Worm (Caenorhabditis elegans) whole organism, midembryonic: ENCODE data around the gene hda-6.
"Not testable (repeated sequence)": the region's sequence is repeated elsewhere in the genome, so short reads cannot be mapped to it uniquely, and the experiment has no call there.

Experiments
- T22C8.4 ChIP-seq: fragments of 200-800 bp; sonication (Bioruptor generic); IDR thresholded peaks from 2 replicates; pipeline ENCODE4 v1.3.6; 2022; ENCODE audit warnings: missing genetic modification characterization, missing compliant biosample characterization
- cog-1 ChIP-seq: sonication (generic microtip); optimal IDR thresholded peaks from 2 replicates; lab custom pipeline; 2016; ENCODE audit warnings: missing genetic modification characterization, missing compliant biosample characterization
- flt-1 ChIP-seq: fragments of 200-800 bp; sonication (Bioruptor generic); IDR thresholded peaks from 2 replicates; pipeline ENCODE4 v1.3.6; 2022; ENCODE audit warnings: missing genetic modification characterization, missing compliant biosample characterization
- klf-2 ChIP-seq: fragments of 200-800 bp; sonication (Bioruptor generic); conservative IDR thresholded peaks from 2 replicates; pipeline ENCODE4 v1.3.6; 2022; ENCODE audit warnings: missing genetic modification reagents, missing genetic modification characterization, missing compliant biosample characterization
- med-1 ChIP-seq: sonication (generic microtip); optimal IDR thresholded peaks from 2 replicates; lab custom pipeline; 2017; ENCODE audit warnings: missing genetic modification characterization, mild to moderate bottlenecking, missing compliant biosample characterization, antibody characterized with exemption, missing genetic modification reagents; ENCODE audit not compliant: insufficient read depth
- ref-1 ChIP-seq: fragments of 200-800 bp; sonication (Bioruptor generic); conservative IDR thresholded peaks from 2 replicates; pipeline ENCODE4 v1.3.6; 2022; ENCODE audit warnings: missing genetic modification reagents, missing genetic modification characterization, missing compliant biosample characterization
- tab-1 ChIP-seq: fragments of 200-800 bp; sonication (Bioruptor generic); IDR thresholded peaks from 2 replicates; pipeline ENCODE4 v1.3.6; 2022; ENCODE audit warnings: missing genetic modification characterization, missing compliant biosample characterization
- ztf-23 ChIP-seq: fragments of 200-800 bp; sonication (Bioruptor generic); IDR thresholded peaks from 2 replicates; pipeline ENCODE4 v1.3.6; 2022; ENCODE audit warnings: missing genetic modification reagents, missing genetic modification characterization, missing compliant biosample characterization
- ztf-29 ChIP-seq: fragments of 200-800 bp; sonication (Bioruptor generic); IDR thresholded peaks from 2 replicates; pipeline ENCODE4 v1.3.6; 2022; ENCODE audit warnings: missing genetic modification reagents, missing genetic modification characterization, missing compliant biosample characterization

The hda-6 gene

DNA sequence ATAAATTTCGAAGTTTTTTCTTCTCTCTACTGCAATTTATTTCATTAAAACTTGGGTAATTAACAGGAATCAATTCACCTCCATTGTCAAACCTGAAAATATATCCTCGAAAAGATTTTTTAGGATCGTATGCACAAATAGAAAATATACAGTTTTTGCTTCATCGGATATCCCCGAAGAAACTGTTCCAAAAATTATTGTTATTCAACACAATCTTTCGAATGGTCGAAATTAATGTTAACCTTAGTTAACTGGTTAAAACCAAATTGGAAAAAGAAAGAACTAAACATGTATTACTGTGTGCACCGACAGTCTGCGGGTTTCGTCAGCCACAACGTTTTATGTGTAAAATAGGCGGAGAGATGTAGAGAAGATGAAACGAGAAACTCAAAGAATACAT is 47.0 kb downstream of the hda-6 start:
- TF ChIP-seq flt-1 (GFP tag; lab: Robert Waterston, UW) = no peak
- no peak for TF ChIP-seq ref-1 (GFP tag; lab: Robert Waterston, UW)
- no peak for TF ChIP-seq klf-2 (GFP tag; lab: Robert Waterston, UW)
- TF ChIP-seq ztf-29 = no peak

DNA sequence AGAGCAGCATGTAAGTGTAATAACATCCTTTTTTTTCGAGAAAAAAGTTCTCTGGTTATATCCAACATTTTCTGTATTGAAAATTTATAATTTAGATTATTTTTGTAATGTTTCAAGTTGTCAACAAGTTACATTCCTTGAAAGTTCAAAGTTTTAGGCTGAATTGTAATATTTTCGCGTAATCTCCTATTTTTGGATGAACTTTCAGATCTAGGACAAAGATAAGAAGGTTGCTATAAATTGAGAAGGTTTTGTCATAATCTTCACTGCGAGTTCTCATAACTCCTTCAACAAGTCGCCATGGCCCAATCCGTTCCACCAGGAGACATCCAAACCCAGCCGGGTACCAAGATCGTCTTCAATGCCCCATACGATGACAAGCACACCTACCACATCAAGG is 47.9 kb downstream of the hda-6 start, which contains the start of gene msp-65:
msp-65 (plus strand) TSS at position 301 of the 400 bp plus-strand sequence.
- not testable (repeated sequence) for TF ChIP-seq klf-2 (GFP tag; lab: Robert Waterston, UW); med-1; cog-1 (tag; lab: Kevin White, UChicago)

DNA sequence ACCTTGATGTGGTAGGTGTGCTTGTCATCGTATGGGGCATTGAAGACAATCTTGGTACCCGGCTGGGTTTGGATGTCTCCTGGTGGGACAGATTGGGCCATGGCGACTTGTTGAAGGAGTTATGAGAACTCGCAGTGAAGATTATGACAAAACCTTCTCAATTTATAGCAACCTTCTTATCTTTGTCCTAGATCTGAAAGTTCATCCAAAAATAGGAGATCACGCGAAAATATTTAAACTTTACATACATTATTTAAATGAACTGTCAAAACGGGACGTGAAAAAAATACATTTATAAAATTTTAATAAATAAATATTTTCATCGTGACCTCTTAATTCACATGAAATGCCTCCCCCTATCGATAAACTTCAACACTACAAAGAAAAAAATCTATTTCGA is 51.1 kb downstream of the hda-6 start, which contains the start of the genes msp-59 and ZK354.2:
msp-59 (minus strand) TSS at position 101 of the 400 bp plus-strand sequence.
ZK354.2 (plus strand) TSS at position 395 of the 400 bp plus-strand sequence.
- TF ChIP-seq T22C8.4, tab-1, klf-2 (GFP tag; lab: Robert Waterston, UW): not testable (repeated sequence)

DNA sequence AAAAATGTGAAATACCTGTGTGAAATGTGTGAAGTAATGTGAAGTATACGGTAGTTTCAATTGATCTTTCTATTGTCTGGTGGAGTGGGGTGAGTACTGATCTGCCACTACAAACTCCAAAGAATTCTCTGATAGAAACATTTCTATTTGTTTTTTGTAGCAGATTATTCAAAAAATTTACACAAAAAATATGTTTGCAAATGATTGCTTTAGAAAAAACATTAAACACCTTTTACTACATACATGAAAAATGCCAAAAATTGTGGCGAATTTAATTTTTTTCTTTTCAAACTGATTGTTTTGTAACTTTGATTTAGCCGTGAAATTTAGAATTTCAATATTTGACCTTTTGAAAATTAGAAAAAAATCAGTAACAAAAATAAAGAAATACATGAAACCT is 54.4 kb downstream of the hda-6 start, which contains the start of gene ZK354.3:
ZK354.3 (plus strand) TSS at position 301 of the 400 bp plus-strand sequence.
- TF ChIP-seq tab-1 (GFP tag; lab: Robert Waterston, UW) (no peak), ztf-23 (GFP tag; lab: Robert Waterston, UW) (no peak), med-1 (no peak), ref-1 (GFP tag; lab: Robert Waterston, UW) (no peak), klf-2 (GFP tag; lab: Robert Waterston, UW) (no peak), cog-1 (tag; lab: Kevin White, UChicago) (no peak), flt-1 (GFP tag; lab: Robert Waterston, UW) (no peak), ztf-29 (no peak), T22C8.4 (GFP tag; lab: Robert Waterston, UW) (no peak)

DNA sequence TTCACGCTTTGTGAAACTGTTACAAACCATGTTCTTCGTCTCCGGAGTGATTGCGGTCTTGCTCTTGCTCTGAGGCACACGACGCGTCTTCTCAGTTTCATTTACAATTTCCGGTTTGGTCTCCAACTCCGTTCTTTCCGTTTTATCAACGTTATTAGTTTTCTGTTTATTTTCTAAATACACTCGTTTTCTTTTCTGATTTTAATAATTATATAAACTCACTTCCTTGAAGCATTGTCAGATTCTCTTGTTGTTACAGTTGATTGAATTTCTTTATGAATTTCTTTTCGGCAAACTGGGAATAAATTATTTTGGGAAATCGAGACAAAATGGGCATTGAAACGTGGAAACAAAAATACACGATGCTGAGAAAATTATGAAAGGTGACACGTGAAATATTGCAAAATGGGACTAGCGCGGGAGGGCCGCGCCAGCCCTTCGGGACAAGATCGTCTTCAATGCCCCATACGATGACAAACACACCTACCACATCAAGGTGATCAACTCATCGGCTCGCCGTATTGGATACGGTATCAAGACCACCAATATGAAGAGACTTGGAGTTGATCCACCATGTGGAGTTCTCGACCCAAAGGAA is 56.0 kb downstream of the hda-6 start, which contains the start of the genes ZK354.9 and msp-58:
ZK354.9 (minus strand) TSS at position 101 of the 598 bp plus-strand sequence.
msp-58 (plus strand) TSS at position 548 of the 598 bp plus-strand sequence.
- TF ChIP-seq T22C8.4 (GFP tag; lab: Robert Waterston, UW); cog-1 (tag; lab: Kevin White, UChicago); ref-1 (GFP tag; lab: Robert Waterston, UW): not testable (repeated sequence)
